ENCODE assay signal across 1 fruit fly cellular context in the genomic region with DNA sequence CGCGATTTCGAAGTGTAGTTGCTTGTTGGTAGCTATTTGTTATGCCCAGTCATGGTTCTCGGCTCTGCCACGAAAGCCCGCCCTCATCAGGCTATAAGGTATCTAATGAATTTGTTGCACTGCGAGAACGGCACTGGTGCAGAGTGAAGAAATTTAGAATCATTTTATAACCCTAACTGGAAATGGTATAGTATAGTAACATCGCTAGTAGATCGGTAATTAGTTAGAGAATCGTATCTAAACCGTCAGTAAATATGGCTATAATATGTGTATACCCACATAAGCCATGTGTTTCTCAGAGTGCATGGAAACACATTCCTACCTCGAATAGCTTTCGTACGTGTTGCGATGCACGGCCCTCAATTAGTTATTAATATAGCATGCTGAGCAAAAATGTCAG.
TF ChIP-seq lines count a peak whose summit lies in the region.

No protein-coding gene starts in this region.

TF ChIP-seq in whole organism, prepupa, 60 proteins besides CTCF, POLR2A, EP300 and RAD21 (continued from another document):
- peak; percentile 68 for TF ChIP-seq CG15336 (GFP tag; IDR thresholded peaks at IDR 0.05; lab: Robert Waterston, UW)
- TF ChIP-seq Eip75B (GFP tag; optimal IDR thresholded peaks at IDR 0.05; lab: Kevin White, UChicago) = peak; percentile 64
- peak; percentile 28 for TF ChIP-seq esn (GFP tag; optimal IDR thresholded peaks at IDR 0.05; lab: Kevin White, UChicago)
- peak; percentile 45; the same call in 1 of the 2 replicates for TF ChIP-seq CG11294 (GFP tag; IDR thresholded peaks at IDR 0.05; lab: Robert Waterston, UW)
- peak; percentile 42 for TF ChIP-seq CG11762 (GFP tag; optimal IDR thresholded peaks at IDR 0.05; lab: Kevin White, UChicago; ENCODE audit: insufficient read depth)
- TF ChIP-seq lz (GFP tag; optimal IDR thresholded peaks at IDR 0.05; lab: Kevin White, UChicago) = peak; percentile 8
- TF ChIP-seq Ets96B (tag; optimal IDR thresholded peaks at IDR 0.05; lab: Kevin White, UChicago) = peak; percentile 45
- peak; percentile 65; the same call in 1 of the 3 replicates for TF ChIP-seq eg (GFP tag; IDR thresholded peaks at IDR 0.05; lab: Robert Waterston, UW)
- TF ChIP-seq CG7368 (GFP tag; optimal IDR thresholded peaks at IDR 0.05; lab: Kevin White, UChicago) = peak; percentile 44
- peak; percentile 82 for TF ChIP-seq Eip78C (GFP tag; lab: Kevin White, UChicago)
- TF ChIP-seq CG6808 (GFP tag; optimal IDR thresholded peaks at IDR 0.05; lab: Kevin White, UChicago) = peak; percentile 4
- TF ChIP-seq fkh (GFP tag; optimal IDR thresholded peaks at IDR 0.05; lab: Kevin White, UChicago) = no peak
- no peak for TF ChIP-seq CG1621 (tag; optimal IDR thresholded peaks at IDR 0.05; lab: Kevin White, UChicago)
- TF ChIP-seq CG34406 (GFP tag; optimal IDR thresholded peaks at IDR 0.05; lab: Kevin White, UChicago) = no peak
- peak; percentile 16 for TF ChIP-seq dac (GFP tag; optimal IDR thresholded peaks at IDR 0.05; lab: Kevin White, UChicago)
- TF ChIP-seq fd59A (GFP tag; optimal IDR thresholded peaks at IDR 0.05; lab: Kevin White, UChicago) = peak; percentile 12
- TF ChIP-seq CG31627 (GFP tag; optimal IDR thresholded peaks at IDR 0.05; lab: Kevin White, UChicago) = peak; percentile 23
- TF ChIP-seq Sox14 (GFP tag; optimal IDR thresholded peaks at IDR 0.05; lab: Kevin White, UChicago) = peak; percentile 67
- TF ChIP-seq fd85E (GFP tag; optimal IDR thresholded peaks at IDR 0.05; lab: Kevin White, UChicago) = no peak
- TF ChIP-seq CG6163 (GFP tag; IDR thresholded peaks at IDR 0.05; lab: Robert Waterston, UW) = no peak
- peak; percentile 56; the same call in 1 of the 2 replicates for TF ChIP-seq Gug (GFP tag; IDR thresholded peaks at IDR 0.05; lab: Robert Waterston, UW)
- peak; percentile 32 for TF ChIP-seq cyc (GFP tag; optimal IDR thresholded peaks at IDR 0.05; lab: Kevin White, UChicago)
- TF ChIP-seq topi (GFP tag; optimal IDR thresholded peaks at IDR 0.05; lab: Kevin White, UChicago) = peak; percentile 10
- peak; percentile 64 for TF ChIP-seq CG3919 (GFP tag; optimal IDR thresholded peaks at IDR 0.05; lab: Kevin White, UChicago)
